Fruit fly (Drosophila melanogaster): Measurements from ENCODE around the gene CG15784.

CG15784 gene

DNA sequence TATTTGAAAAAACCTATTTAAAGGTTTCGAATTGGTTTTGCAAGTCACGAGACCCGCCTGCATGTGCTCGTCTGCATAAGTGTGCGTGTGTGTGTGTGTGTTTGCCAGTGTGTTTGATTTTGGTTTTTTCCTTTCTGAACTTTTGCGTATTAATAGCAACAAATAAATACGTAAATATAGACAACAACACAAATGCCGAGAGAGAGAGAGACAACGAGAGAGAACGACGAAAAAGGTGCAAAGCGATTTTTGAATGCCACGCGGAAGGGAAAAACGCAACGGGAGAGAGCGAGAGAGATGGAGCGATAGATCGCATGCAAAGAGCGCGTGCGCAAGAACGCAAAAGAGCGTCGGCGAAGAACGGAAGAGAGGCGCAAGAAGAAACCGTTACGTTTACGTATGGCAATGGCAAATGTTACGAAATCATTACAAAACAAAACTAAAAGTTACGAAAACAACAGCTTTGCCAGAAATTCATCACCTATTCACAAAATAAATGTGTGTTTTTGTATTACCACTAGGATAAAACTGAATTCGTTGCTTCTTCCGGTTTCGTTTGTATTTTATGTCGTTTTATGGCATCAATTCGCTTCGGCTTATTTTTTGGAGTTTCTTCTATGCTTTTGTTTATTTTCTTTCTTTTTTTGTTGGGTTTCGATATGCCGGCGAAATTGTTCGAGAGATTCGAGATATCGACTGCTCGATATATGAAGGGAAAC is 11.4 kb upstream of the CG15784 start (continued):
- TF ChIP-seq sd (tag; optimal IDR thresholded peaks at IDR 0.05) (peak; percentile 64), CG4730 (GFP tag; IDR thresholded peaks at IDR 0.05) (no peak), chinmo (GFP tag; IDR thresholded peaks at IDR 0.05; ENCODE audit: partially characterized antibody) (peak; percentile 95), crol (GFP tag; IDR thresholded peaks at IDR 0.05) (peak; percentile 32; the same call in 1 of the 2 replicates), HLH3B (GFP tag; IDR thresholded peaks at IDR 0.05) (no peak), Taf1 (GFP tag; IDR thresholded peaks at IDR 0.05) (no peak), CG9932 (GFP tag; IDR thresholded peaks at IDR 0.05) (no peak), ftz-f1 (GFP tag; optimal IDR thresholded peaks at IDR 0.05) (peak; percentile 20), Pdp1 (GFP tag; optimal IDR thresholded peaks at IDR 0.05) (peak in 1 of 2 experiments; percentile 92), fru (optimal IDR thresholded peaks at IDR 0.05) (no peak), nerfin-1 (tag; optimal IDR thresholded peaks at IDR 0.05) (peak; percentile 70), CG9437 (GFP tag; optimal IDR thresholded peaks at IDR 0.05) (peak; percentile 95), cato (GFP tag; optimal IDR thresholded peaks at IDR 0.05; ENCODE audit: borderline replicate concordance) (no peak), fd102C (GFP tag; optimal IDR thresholded peaks at IDR 0.05) (no peak), Asciz (GFP tag; optimal IDR thresholded peaks at IDR 0.05) (no peak), CG16779 (GFP tag; IDR thresholded peaks at IDR 0.05) (no peak), Med (GFP tag) (peak; percentile 77), cg (GFP tag; optimal IDR thresholded peaks at IDR 0.05) (peak; percentile 70), CG1233 (GFP tag; optimal IDR thresholded peaks at IDR 0.05) (no peak), luna (GFP tag; optimal IDR thresholded peaks at IDR 0.05) (no peak), zen (tag; optimal IDR thresholded peaks at IDR 0.05) (no peak), CG10321 (GFP tag; IDR thresholded peaks at IDR 0.05) (peak; percentile 82), CG15479 (GFP tag; optimal IDR thresholded peaks at IDR 0.05) (peak; percentile 64), ab (GFP tag; optimal IDR thresholded peaks at IDR 0.05) (no peak), D (optimal IDR thresholded peaks at IDR 0.05) (no peak), D (GFP tag; optimal IDR thresholded peaks at IDR 0.05) (no peak), CG13287 (GFP tag; IDR thresholded peaks at IDR 0.05; ENCODE audit: partially characterized antibody) (peak; percentile 24; the same call in 1 of the 2 replicates), CG11560 (tag; IDR thresholded peaks at IDR 0.05) (no peak), vvl (GFP tag; IDR thresholded peaks at IDR 0.05) (no peak)

DNA sequence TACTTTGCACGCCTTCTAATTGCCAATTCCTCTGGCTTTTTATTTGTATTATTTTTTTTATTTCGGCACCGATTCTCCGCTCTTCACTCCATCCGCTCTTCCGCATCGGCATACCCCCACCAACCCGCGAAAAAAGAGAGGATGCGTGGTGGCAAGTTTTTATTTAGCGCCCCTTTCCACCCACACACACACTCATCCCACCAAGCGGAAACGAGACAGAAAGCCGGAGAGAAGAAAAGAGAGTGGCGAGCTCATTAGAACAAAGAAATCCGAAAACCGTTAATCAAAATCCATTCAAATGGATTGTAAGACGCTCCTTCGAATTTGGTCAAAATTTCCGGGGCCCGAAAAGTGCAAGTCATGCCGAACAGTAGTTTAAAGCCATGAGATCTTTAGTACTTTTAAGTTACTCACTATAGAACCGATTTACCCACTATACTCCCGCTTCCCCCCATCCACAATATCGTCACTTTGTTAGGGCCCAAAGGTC is 10.8 kb upstream of the CG15784 start:
- TF ChIP-seq crol (GFP tag; IDR thresholded peaks at IDR 0.05) (peak; percentile 6; the same call in 1 of the 2 replicates), mld (GFP tag; IDR thresholded peaks at IDR 0.05; ENCODE audit: partially characterized antibody) (0 out of 3 replicates have a peak, but pooled peaks have one; percentile 39), Trl (optimal IDR thresholded peaks at IDR 0.05) (peak in 1 of 2 experiments; percentile 39), Trl (GFP tag; optimal IDR thresholded peaks at IDR 0.05) (no peak), Myb (GFP tag; optimal IDR thresholded peaks at IDR 0.05) (peak; percentile 14), ttk (GFP tag; IDR thresholded peaks at IDR 0.05) (no peak), Awh (GFP tag; IDR thresholded peaks at IDR 0.05) (0 out of 2 replicates have a peak, but pooled peaks have one; percentile 8), CG9609 (GFP tag; optimal IDR thresholded peaks at IDR 0.05) (no peak), sr (GFP tag; IDR thresholded peaks at IDR 0.05) (peak; percentile 64; the same call in 2 of the 3 replicates), emc (GFP tag; optimal IDR thresholded peaks at IDR 0.05) (no peak), CG3163 (GFP tag; optimal IDR thresholded peaks at IDR 0.05) (peak; percentile 73), Dref (GFP tag; IDR thresholded peaks at IDR 0.05) (no peak), salm (tag; optimal IDR thresholded peaks at IDR 0.05) (no peak), nom (GFP tag; optimal IDR thresholded peaks at IDR 0.05) (peak; percentile 28), CG1832 (GFP tag; optimal IDR thresholded peaks at IDR 0.05) (peak; percentile 22), CG2202 (tag; optimal IDR thresholded peaks at IDR 0.05) (no peak), zfh1 (GFP tag; IDR thresholded peaks at IDR 0.05) (no peak)
